Fruit fly (Drosophila melanogaster) whole organism: ENCODE measurements around the gene zfh2.

Experiments
- CG8478 ChIP-seq: fragments of >200 bp; optimal IDR thresholded peaks from 2 replicates; lab custom pipeline; 2018; ENCODE audit warnings: inconsistent platforms
- Dll ChIP-seq: fragments of >200 bp; optimal IDR thresholded peaks from 2 replicates; lab custom pipeline; 2017
- EcR ChIP-seq, 2 experiments: fragments of >200 bp; optimal IDR thresholded peaks; 2 replicates each; lab custom pipeline; 2017; ENCODE audit warnings: missing biosample characterization in 2 of 2, missing genetic modification characterization in 2 of 2, missing genetic modification reagents in 2 of 2
- pan ChIP-seq: fragments of >200 bp; optimal IDR thresholded peaks from 2 replicates; lab custom pipeline; 2017
- psq ChIP-seq: fragments of >200 bp; optimal IDR thresholded peaks from 2 replicates; lab custom pipeline; 2017
- usp ChIP-seq: fragments of >200 bp; optimal IDR thresholded peaks from 2 replicates; lab custom pipeline; 2017; ENCODE audit warnings: missing biosample characterization, missing genetic modification characterization, mixed read lengths

Gene zfh2

DNA sequence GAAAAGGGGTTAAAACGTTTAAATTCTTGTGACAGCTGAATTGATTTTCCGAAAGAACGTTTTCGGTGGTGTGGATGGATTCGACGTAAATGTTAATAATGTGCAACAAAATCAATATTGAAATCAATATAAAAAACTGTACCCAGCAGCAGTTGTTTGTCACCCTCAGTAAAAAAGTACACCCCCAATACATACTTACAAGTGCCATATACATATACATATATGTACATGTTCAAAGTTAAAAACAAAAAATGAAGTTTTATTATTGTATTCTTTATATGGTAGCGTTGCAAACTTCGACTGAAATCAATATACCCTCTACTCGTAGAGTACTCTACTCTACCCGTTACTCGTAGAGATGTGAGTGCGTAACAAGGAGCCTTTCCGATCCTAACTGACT, 14.1 kb upstream of the zfh2 start:
- TF ChIP-seq psq (lab: Kevin White, UChicago) (no peak), usp (no peak), EcR (GFP tag; optimal IDR thresholded peaks at IDR 0.05; lab: Kevin White, UChicago) (no peak), pan (lab: Kevin White, UChicago) (no peak), Dll (lab: Kevin White, UChicago) (no peak), CG8478 (lab: Kevin White, UChicago) (no peak)

DNA sequence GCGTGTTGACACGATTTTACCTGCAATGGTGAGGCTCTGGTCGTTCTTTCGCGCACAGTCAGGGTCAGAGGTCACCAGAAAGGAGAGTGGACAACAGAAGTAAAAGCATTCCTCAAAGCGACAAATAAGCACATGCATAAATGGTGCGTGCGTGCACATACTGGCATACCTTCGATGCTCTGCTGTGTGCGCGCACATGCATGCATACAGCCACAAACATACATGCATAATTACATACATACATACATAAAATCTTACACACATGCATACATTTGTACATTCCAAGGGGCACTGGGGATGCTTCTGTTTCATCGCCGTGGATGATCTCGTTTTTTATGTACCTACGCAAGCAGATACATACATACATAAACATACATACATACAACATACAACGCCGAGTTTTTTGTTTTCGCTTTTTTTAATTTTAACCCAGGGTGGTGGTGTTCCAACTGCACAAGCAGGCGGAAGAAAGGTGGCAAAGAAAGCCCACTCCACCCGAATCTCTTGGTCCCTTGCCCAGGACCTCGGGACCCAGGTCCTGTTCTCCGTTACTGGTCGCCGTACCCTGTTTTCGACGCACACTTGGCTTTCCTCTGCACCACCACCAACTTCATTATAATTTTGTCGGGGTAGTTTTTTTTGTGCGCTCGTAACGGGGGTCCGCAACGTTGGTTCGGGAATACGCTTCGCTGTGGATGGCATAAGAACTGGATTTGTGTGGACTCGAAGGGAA, 12.6 kb upstream of the zfh2 start, which contains the start of gene Asator:
TSS of gene Asator (minus strand) at position 167 of the 733 bp plus-strand sequence.
- no peak for TF ChIP-seq usp
- TF ChIP-seq pan (lab: Kevin White, UChicago) = no peak
- TF ChIP-seq psq (lab: Kevin White, UChicago) = no peak
- TF ChIP-seq EcR (GFP tag; optimal IDR thresholded peaks at IDR 0.05; lab: Kevin White, UChicago) = no peak
- TF ChIP-seq Dll (lab: Kevin White, UChicago) = no peak
- TF ChIP-seq CG8478 (lab: Kevin White, UChicago) = no peak

dm6 chr4:489561-489881, 12.1 kb upstream of the zfh2 start:
- TF ChIP-seq usp (no peak), CG8478 (lab: Kevin White, UChicago) (no peak), psq (lab: Kevin White, UChicago) (no peak), EcR (GFP tag; optimal IDR thresholded peaks at IDR 0.05; lab: Kevin White, UChicago) (no peak), pan (lab: Kevin White, UChicago) (no peak), Dll (lab: Kevin White, UChicago) (no peak)

DNA sequence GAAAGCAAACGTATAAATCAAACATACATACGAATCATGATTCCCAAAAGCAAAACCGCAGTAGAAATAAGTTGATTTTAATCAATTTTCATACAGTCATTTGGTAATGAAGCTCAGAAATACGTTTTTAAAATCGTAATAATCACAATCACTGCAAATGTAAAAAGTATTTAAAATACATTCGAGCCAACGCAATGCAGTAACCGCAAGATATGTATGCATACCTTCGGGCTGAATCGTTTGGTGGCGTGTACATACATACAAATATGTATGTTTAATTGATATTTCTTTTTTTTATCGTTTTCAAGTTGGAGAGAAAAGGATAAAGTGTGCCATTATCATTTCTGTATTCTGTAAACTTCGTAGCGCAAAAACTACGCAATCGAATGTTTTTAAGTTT, 11.5 kb upstream of the zfh2 start:
- no peak for TF ChIP-seq CG8478 (lab: Kevin White, UChicago)
- no peak for TF ChIP-seq psq (lab: Kevin White, UChicago)
- TF ChIP-seq pan (lab: Kevin White, UChicago) = no peak
- no peak for TF ChIP-seq usp

- TF ChIP-seq usp = no peak
- TF ChIP-seq CG8478 (lab: Kevin White, UChicago) = no peak
- TF ChIP-seq psq (lab: Kevin White, UChicago) = no peak
- TF ChIP-seq pan (lab: Kevin White, UChicago) = no peak
- TF ChIP-seq Dll (lab: Kevin White, UChicago) = no peak
- TF ChIP-seq EcR (GFP tag; optimal IDR thresholded peaks at IDR 0.05; lab: Kevin White, UChicago) = no peak
These were observed 10.8 kb upstream of the zfh2 start for dm6 chr4:490760-491317.

dm6 chr4:492597-492996, 9.0 kb upstream of the zfh2 start:
- TF ChIP-seq EcR (GFP tag; optimal IDR thresholded peaks at IDR 0.05; lab: Kevin White, UChicago) (no peak), CG8478 (lab: Kevin White, UChicago) (no peak), Dll (lab: Kevin White, UChicago) (no peak), usp (no peak), pan (lab: Kevin White, UChicago) (no peak), psq (lab: Kevin White, UChicago) (no peak)

- TF ChIP-seq Dll (lab: Kevin White, UChicago) (no peak), EcR (GFP tag; optimal IDR thresholded peaks at IDR 0.05; lab: Kevin White, UChicago) (no peak), psq (lab: Kevin White, UChicago) (no peak), pan (lab: Kevin White, UChicago) (no peak), usp (no peak), CG8478 (lab: Kevin White, UChicago) (no peak)
These were observed 3.9 kb upstream of the zfh2 start for dm6 chr4:497724-498123.

dm6 chr4:498324-498850, 3.2 kb upstream of the zfh2 start:
- TF ChIP-seq pan (lab: Kevin White, UChicago) = no peak
- TF ChIP-seq CG8478 (lab: Kevin White, UChicago) = no peak
- TF ChIP-seq Dll (lab: Kevin White, UChicago) = no peak
- TF ChIP-seq psq (lab: Kevin White, UChicago) = no peak
- TF ChIP-seq EcR (GFP tag; optimal IDR thresholded peaks at IDR 0.05; lab: Kevin White, UChicago) = no peak
- TF ChIP-seq usp = no peak

DNA sequence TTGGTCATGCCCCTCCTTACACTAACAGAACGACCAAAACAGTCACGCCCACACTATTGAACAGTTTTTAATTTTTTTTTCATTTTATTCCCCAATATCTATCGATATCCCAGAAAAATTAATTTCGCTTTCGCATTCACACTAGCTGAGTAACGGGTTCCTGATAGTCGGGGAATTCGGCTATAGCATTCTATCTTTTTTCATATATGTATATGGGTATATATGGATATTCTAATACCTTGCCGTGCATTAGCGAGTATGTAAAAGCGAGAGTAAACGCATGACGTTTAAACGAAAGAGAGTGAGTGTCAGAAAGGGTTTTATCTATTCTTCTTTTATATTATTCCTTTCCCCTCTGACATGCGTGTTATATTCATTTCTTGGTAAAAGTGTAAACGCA, 2.5 kb upstream of the zfh2 start:
- no peak for TF ChIP-seq psq (lab: Kevin White, UChicago)
- no peak for TF ChIP-seq Dll (lab: Kevin White, UChicago)
- no peak for TF ChIP-seq EcR (GFP tag; optimal IDR thresholded peaks at IDR 0.05; lab: Kevin White, UChicago)

DNA sequence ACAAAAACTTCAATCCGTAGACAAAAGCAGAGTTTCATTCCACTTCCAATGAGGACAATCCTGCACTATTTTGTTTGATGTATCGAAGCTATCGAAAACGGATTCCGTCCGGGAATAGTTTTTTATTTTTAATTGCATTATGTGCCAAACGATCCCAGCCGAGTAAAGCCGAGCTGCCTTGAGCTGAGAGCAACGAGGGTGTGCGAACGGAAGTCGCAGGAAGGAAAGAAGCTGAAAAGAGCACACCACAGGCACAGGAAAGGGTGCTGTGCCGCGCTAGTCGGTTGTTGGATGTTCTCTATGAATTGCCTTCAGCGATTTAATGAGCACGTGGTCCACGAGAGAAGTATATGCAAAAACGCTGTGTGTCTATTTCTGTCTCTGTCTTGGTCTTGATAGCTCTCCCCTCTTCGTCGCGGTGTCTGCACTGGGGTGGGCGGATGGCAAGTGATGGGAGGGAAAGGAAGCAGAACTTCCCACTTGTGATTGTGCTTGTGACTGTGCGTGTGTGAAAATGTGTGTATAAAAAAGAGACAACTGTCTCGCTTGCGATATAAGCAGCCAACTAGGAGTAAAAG, 989 bp downstream of the zfh2 start:
- TF ChIP-seq pan (lab: Kevin White, UChicago) = no peak
- no peak for TF ChIP-seq usp

- TF ChIP-seq EcR (GFP tag; optimal IDR thresholded peaks at IDR 0.05; lab: Kevin White, UChicago) = no peak
- TF ChIP-seq CG8478 (lab: Kevin White, UChicago) = no peak
- no peak for TF ChIP-seq Dll (lab: Kevin White, UChicago)
- no peak for TF ChIP-seq pan (lab: Kevin White, UChicago)
- TF ChIP-seq psq (lab: Kevin White, UChicago) = no peak
- TF ChIP-seq usp = no peak
These were observed 3.6 kb downstream of the zfh2 start for dm6 chr4:505112-505619.
